Worm (Caenorhabditis elegans) whole organism, young adult: ENCODE data around the gene catp-2.

Experiments
- B0261.1 ChIP-seq: sonication (generic microtip); optimal IDR thresholded peaks from 2 replicates; lab custom pipeline; 2016; ENCODE audit warnings: mild to moderate bottlenecking, missing genetic modification characterization, moderate library complexity, missing compliant biosample characterization
- C06A6.2 ChIP-seq: fragments of 200-800 bp; sonication (Bioruptor generic); conservative IDR thresholded peaks from 2 replicates; pipeline ENCODE4 v1.3.6; 2022; ENCODE audit warnings: missing genetic modification characterization, missing compliant biosample characterization
- C17E4.6 ChIP-seq: fragments of 200-800 bp; sonication (Bioruptor generic); IDR thresholded peaks from 2 replicates; pipeline ENCODE4 v1.3.6; 2022; ENCODE audit warnings: missing genetic modification reagents, missing genetic modification characterization, missing compliant biosample characterization
- D2030.7 ChIP-seq: fragments of 200-800 bp; sonication (Bioruptor generic); IDR thresholded peaks from 2 replicates; pipeline ENCODE4 v1.3.6; 2022; ENCODE audit warnings: missing genetic modification reagents, missing genetic modification characterization, missing compliant biosample characterization
- F10E7.11 ChIP-seq: sonication (generic microtip); optimal IDR thresholded peaks from 2 replicates; lab custom pipeline; 2017; ENCODE audit warnings: mild to moderate bottlenecking, missing genetic modification characterization, moderate library complexity, missing compliant biosample characterization
- F23B12.7 ChIP-seq: sonication (generic microtip); optimal IDR thresholded peaks from 2 replicates; lab custom pipeline; 2017; ENCODE audit warnings: missing genetic modification characterization, mild to moderate bottlenecking, missing compliant biosample characterization, antibody characterized with exemption, moderate library complexity; ENCODE audit not compliant: insufficient read depth
- F33H1.4 ChIP-seq: fragments of 200-800 bp; sonication (Bioruptor generic); IDR thresholded peaks from 2 replicates; pipeline ENCODE4 v1.3.6; 2022; ENCODE audit warnings: missing genetic modification reagents, missing genetic modification characterization, missing compliant biosample characterization
- F57A8.1 ChIP-seq: fragments of 200-800 bp; sonication (Bioruptor generic); optimal IDR thresholded peaks from 2 replicates; lab custom pipeline; 2018; ENCODE audit warnings: mild to moderate bottlenecking, missing genetic modification characterization, moderate library complexity, missing compliant biosample characterization
- T07F8.4 ChIP-seq: sonication (generic microtip); optimal IDR thresholded peaks from 2 replicates; lab custom pipeline; 2016; ENCODE audit warnings: mild to moderate bottlenecking, missing genetic modification characterization, moderate library complexity, missing compliant biosample characterization
- T26A5.8 ChIP-seq: sonication (generic microtip); optimal IDR thresholded peaks from 2 replicates; lab custom pipeline; 2016; ENCODE audit warnings: missing genetic modification characterization, missing compliant biosample characterization
- Y53G8AR.9 ChIP-seq: fragments of 200-800 bp; sonication (Bioruptor generic); conservative IDR thresholded peaks from 2 replicates; pipeline ENCODE4 v1.3.6; 2022; ENCODE audit warnings: missing genetic modification reagents, missing genetic modification characterization, missing compliant biosample characterization
- Y79H2A.3 ChIP-seq: fragments of 200-800 bp; sonication (Bioruptor generic); conservative IDR thresholded peaks from 2 replicates; pipeline ENCODE4 v1.3.6; 2022; ENCODE audit warnings: missing genetic modification reagents, missing genetic modification characterization, missing compliant biosample characterization
- Y95B8A.8 ChIP-seq: fragments of 200-800 bp; sonication (Bioruptor generic); IDR thresholded peaks from 2 replicates; pipeline ENCODE4 v1.3.6; 2022; ENCODE audit warnings: missing genetic modification reagents, missing genetic modification characterization, missing compliant biosample characterization
- aptf-2 ChIP-seq: fragments of 200-800 bp; sonication (Bioruptor generic); conservative IDR thresholded peaks from 2 replicates; pipeline ENCODE4 v1.3.6; 2022; ENCODE audit warnings: missing genetic modification reagents, missing genetic modification characterization, missing compliant biosample characterization
- aptf-3 ChIP-seq: fragments of 200-800 bp; sonication (Bioruptor generic); IDR thresholded peaks from 2 replicates; pipeline ENCODE4 v1.3.6; 2022; ENCODE audit warnings: missing genetic modification characterization, missing compliant biosample characterization
- athp-1 ChIP-seq: sonication (generic microtip); optimal IDR thresholded peaks from 2 replicates; lab custom pipeline; 2017; ENCODE audit warnings: mild to moderate bottlenecking, missing genetic modification characterization, missing compliant biosample characterization
- attf-6 ChIP-seq: fragments of 200-800 bp; sonication (Bioruptor generic); IDR thresholded peaks from 2 replicates; pipeline ENCODE4 v1.3.6; 2022; ENCODE audit warnings: missing genetic modification reagents, missing genetic modification characterization, missing compliant biosample characterization
- bed-1 ChIP-seq: fragments of 200-800 bp; sonication (Bioruptor generic); IDR thresholded peaks from 2 replicates; pipeline ENCODE4 v1.3.6; 2022; ENCODE audit warnings: missing genetic modification reagents, missing genetic modification characterization, missing compliant biosample characterization
- ceh-100 ChIP-seq: fragments of 200-800 bp; sonication (Bioruptor generic); IDR thresholded peaks from 2 replicates; pipeline ENCODE4 v1.3.6; 2022; ENCODE audit warnings: missing genetic modification reagents, missing genetic modification characterization, missing compliant biosample characterization
- ceh-27 ChIP-seq: fragments of 200-800 bp; sonication (Bioruptor generic); optimal IDR thresholded peaks from 2 replicates; lab custom pipeline; 2018; ENCODE audit warnings: mild to moderate bottlenecking, missing genetic modification characterization, moderate library complexity, missing compliant biosample characterization
- ceh-40 ChIP-seq: fragments of 200-800 bp; sonication (Bioruptor generic); IDR thresholded peaks from 2 replicates; pipeline ENCODE4 v1.3.6; 2022; ENCODE audit warnings: missing genetic modification characterization, missing compliant biosample characterization
- ceh-91 ChIP-seq: fragments of 200-800 bp; sonication (Bioruptor generic); IDR thresholded peaks from 2 replicates; pipeline ENCODE4 v1.3.6; 2022; ENCODE audit warnings: missing genetic modification reagents, missing genetic modification characterization, missing compliant biosample characterization
- die-1 ChIP-seq: sonication (generic microtip); optimal IDR thresholded peaks from 2 replicates; lab custom pipeline; 2016; ENCODE audit warnings: missing genotype, mild to moderate bottlenecking, missing genetic modification characterization, missing compliant biosample characterization
- dox-1 ChIP-seq: fragments of 200-800 bp; sonication (Bioruptor generic); IDR thresholded peaks from 2 replicates; pipeline ENCODE4 v1.3.6; 2022; ENCODE audit warnings: missing genetic modification reagents, missing genetic modification characterization, missing compliant biosample characterization
- dpl-1 ChIP-seq: fragments of 150-350 bp; optimal IDR thresholded peaks from 2 replicates; lab custom pipeline; 2014; ENCODE audit warnings: missing biosample characterization, missing genetic modification reagents, missing genetic modification characterization
- egl-18 ChIP-seq: fragments of 200-800 bp; sonication (Bioruptor generic); IDR thresholded peaks from 2 replicates; pipeline ENCODE4 v1.3.6; 2022; ENCODE audit warnings: missing genetic modification reagents, missing genetic modification characterization, missing compliant biosample characterization
- egrh-3 ChIP-seq: fragments of 200-800 bp; sonication (Bioruptor generic); IDR thresholded peaks from 2 replicates; pipeline ENCODE4 v1.3.6; 2022; ENCODE audit warnings: missing genetic modification reagents, missing genetic modification characterization, missing compliant biosample characterization
- him-1 ChIP-seq: sonication (generic microtip); optimal IDR thresholded peaks from 2 replicates; lab custom pipeline; 2016; ENCODE audit warnings: missing genotype, missing genetic modification reagents, missing genetic modification characterization, missing compliant biosample characterization
- hmg-1.2 ChIP-seq: fragments of 200-800 bp; sonication (Bioruptor generic); IDR thresholded peaks from 2 replicates; pipeline ENCODE4 v1.3.6; 2022; ENCODE audit warnings: missing genetic modification reagents, missing genetic modification characterization, missing compliant biosample characterization
- hmg-20 ChIP-seq: fragments of 200-800 bp; sonication (Bioruptor generic); IDR thresholded peaks from 2 replicates; pipeline ENCODE4 v1.3.6; 2022; ENCODE audit warnings: missing genetic modification reagents, missing genetic modification characterization, missing compliant biosample characterization
- lin-26 ChIP-seq: fragments of 200-800 bp; sonication (Bioruptor generic); IDR thresholded peaks from 2 replicates; pipeline ENCODE4 v1.3.6; 2022; ENCODE audit warnings: missing genetic modification reagents, missing genetic modification characterization, missing compliant biosample characterization
- lin-54 ChIP-seq: fragments of 200-800 bp; sonication (Bioruptor generic); optimal IDR thresholded peaks from 2 replicates; lab custom pipeline; 2018; ENCODE audit warnings: mild to moderate bottlenecking, missing genetic modification characterization, missing compliant biosample characterization
- lir-1 ChIP-seq: fragments of 200-800 bp; sonication (Bioruptor generic); conservative IDR thresholded peaks from 2 replicates; pipeline ENCODE4 v1.3.6; 2022; ENCODE audit warnings: missing genetic modification reagents, missing genetic modification characterization, missing compliant biosample characterization
- madf-3 ChIP-seq: fragments of 200-800 bp; sonication (Bioruptor generic); IDR thresholded peaks from 2 replicates; pipeline ENCODE4 v1.3.6; 2022; ENCODE audit warnings: missing genetic modification reagents, missing genetic modification characterization, missing compliant biosample characterization
- mcd-1 ChIP-seq: fragments of 200-800 bp; sonication (Bioruptor generic); IDR thresholded peaks from 2 replicates; pipeline ENCODE4 v1.3.6; 2022; ENCODE audit warnings: missing genetic modification reagents, missing genetic modification characterization, missing compliant biosample characterization
- mel-28 ChIP-seq: sonication (generic microtip); optimal IDR thresholded peaks from 2 replicates; lab custom pipeline; 2016; ENCODE audit warnings: borderline replicate concordance, mild to moderate bottlenecking, missing genetic modification characterization, missing compliant biosample characterization
- rpc-1 ChIP-seq, 2 experiments: fragments of 150-350 bp in 1 of 2; sonication (generic microtip) in 1 of 2; optimal IDR thresholded peaks; 2 replicates each; lab custom pipeline; 2014 to 2018; ENCODE audit warnings: missing biosample characterization in 1 of 2, missing genetic modification characterization in 1 of 2, missing genetic modification reagents in 1 of 2, missing genotype in 1 of 2
- sdz-38 ChIP-seq: sonication (generic microtip); optimal IDR thresholded peaks from 2 replicates; lab custom pipeline; 2016; ENCODE audit warnings: missing genotype, missing genetic modification characterization, missing compliant biosample characterization
- snpc-3.4 ChIP-seq: sonication (generic microtip); optimal IDR thresholded peaks from 2 replicates; lab custom pipeline; 2017; ENCODE audit warnings: missing genetic modification characterization, mild to moderate bottlenecking, missing compliant biosample characterization, antibody characterized with exemption, moderate library complexity, missing genotype, missing genetic modification reagents
- somi-1 ChIP-seq: fragments of 200-800 bp; sonication (Bioruptor generic); optimal IDR thresholded peaks from 2 replicates; lab custom pipeline; 2018; ENCODE audit warnings: mild to moderate bottlenecking, missing genetic modification characterization, missing compliant biosample characterization
- tbp1 ChIP-seq: fragments of 200-800 bp; sonication (Bioruptor generic); optimal IDR thresholded peaks from 2 replicates; lab custom pipeline; 2018; ENCODE audit warnings: mild to moderate bottlenecking, missing genetic modification characterization, missing compliant biosample characterization
- unc-130 ChIP-seq: sonication (generic microtip); optimal IDR thresholded peaks from 2 replicates; lab custom pipeline; 2016; ENCODE audit warnings: missing genetic modification reagents, missing genetic modification characterization, missing compliant biosample characterization
- unc-62 ChIP-seq: fragments of 150-350 bp; optimal IDR thresholded peaks from 2 replicates; lab custom pipeline; 2014; ENCODE audit warnings: missing biosample characterization, missing genetic modification reagents, missing genetic modification characterization
- ztf-25 ChIP-seq: fragments of 200-800 bp; sonication (Bioruptor generic); IDR thresholded peaks from 2 replicates; pipeline ENCODE4 v1.3.6; 2022; ENCODE audit warnings: missing genetic modification reagents, missing genetic modification characterization, missing compliant biosample characterization
- ztf-26 ChIP-seq: sonication (generic microtip); optimal IDR thresholded peaks from 2 replicates; lab custom pipeline; 2017; ENCODE audit warnings: missing genetic modification characterization, missing compliant biosample characterization
- ztf-3 ChIP-seq: fragments of 200-800 bp; sonication (Bioruptor generic); optimal IDR thresholded peaks from 2 replicates; lab custom pipeline; 2018; ENCODE audit warnings: mild to moderate bottlenecking, missing genetic modification characterization, missing compliant biosample characterization

catp-2 gene

ce11 chrV:4977539-4977938 lies 43.0 kb downstream of the catp-2 start:
- TF ChIP-seq ceh-27 = no peak
- TF ChIP-seq T07F8.4 (tag; lab: Kevin White, UChicago) = no peak
- TF ChIP-seq F10E7.11 = no peak
- TF ChIP-seq C17E4.6 = no peak
- TF ChIP-seq egl-18 (GFP tag; lab: Robert Waterston, UW) = no peak
- no peak for TF ChIP-seq somi-1
- TF ChIP-seq hmg-20 (GFP tag; lab: Robert Waterston, UW) = no peak
- no peak for TF ChIP-seq Y95B8A.8 (GFP tag; lab: Robert Waterston, UW)
- no peak for TF ChIP-seq ceh-91
- TF ChIP-seq B0261.1 = no peak
- TF ChIP-seq bed-1 (GFP tag; lab: Robert Waterston, UW) = no peak
- TF ChIP-seq aptf-3 (GFP tag; lab: Robert Waterston, UW) = no peak
- no peak for TF ChIP-seq dox-1 (GFP tag; lab: Robert Waterston, UW)
- no peak for TF ChIP-seq lin-54

- TF ChIP-seq ceh-100 (GFP tag; lab: Robert Waterston, UW) = no peak
- no peak for TF ChIP-seq rpc-1 (optimal IDR thresholded peaks at IDR 0.05; lab: Kevin White, UChicago)
- TF ChIP-seq rpc-1 (tag; optimal IDR thresholded peaks at IDR 0.05; lab: Kevin White, UChicago) = no peak
- TF ChIP-seq lin-54 = no peak
- no peak for TF ChIP-seq C17E4.6
- no peak for TF ChIP-seq hmg-1.2
- no peak for TF ChIP-seq unc-62 (GFP tag; lab: Kevin White, UChicago)
- TF ChIP-seq mcd-1 (GFP tag; lab: Robert Waterston, UW) = no peak
- TF ChIP-seq aptf-2 = no peak
- no peak for TF ChIP-seq lin-26 (GFP tag; lab: Robert Waterston, UW)
- TF ChIP-seq snpc-3.4 (tag; lab: Kevin White, UChicago) = no peak
- no peak for TF ChIP-seq F23B12.7 (tag; lab: Kevin White, UChicago)
- no peak for TF ChIP-seq C06A6.2 (GFP tag; lab: Robert Waterston, UW)
- no peak for TF ChIP-seq F57A8.1 (GFP tag; lab: Kevin White, UChicago)
- TF ChIP-seq lir-1 (GFP tag; lab: Robert Waterston, UW) = no peak
- TF ChIP-seq T26A5.8 = no peak
- no peak for TF ChIP-seq madf-3 (GFP tag; lab: Robert Waterston, UW)
- no peak for TF ChIP-seq ztf-3 (GFP tag; lab: Kevin White, UChicago)
Measured at ce11 chrV:4979060-4979459, 44.6 kb downstream of the catp-2 start, which contains the start of gene srsx-11. Gene srsx-11, minus strand, starts transcription at chrV:4979160.

- TF ChIP-seq lin-26 (GFP tag; lab: Robert Waterston, UW) (no peak), ceh-40 (GFP tag; lab: Robert Waterston, UW) (no peak), Y79H2A.3 (no peak), T07F8.4 (tag; lab: Kevin White, UChicago) (no peak), dpl-1 (no peak), ztf-26 (tag; lab: Kevin White, UChicago) (no peak)
Measured at ce11 chrV:4980094-4980493, 45.6 kb downstream of the catp-2 start.

- TF ChIP-seq die-1 (no peak), F10E7.11 (no peak), egrh-3 (no peak), ztf-25 (GFP tag; lab: Robert Waterston, UW) (no peak), mel-28 (tag; lab: Kevin White, UChicago) (no peak), tbp1 (GFP tag; lab: Kevin White, UChicago) (no peak), unc-130 (GFP tag; lab: Kevin White, UChicago) (no peak), attf-6 (GFP tag; lab: Robert Waterston, UW) (no peak), Y53G8AR.9 (GFP tag; lab: Robert Waterston, UW) (no peak), hmg-20 (GFP tag; lab: Robert Waterston, UW) (no peak), sdz-38 (tag; lab: Kevin White, UChicago) (no peak), athp-1 (tag; lab: Kevin White, UChicago) (no peak), dpl-1 (no peak), him-1 (tag; lab: Kevin White, UChicago) (no peak), D2030.7 (GFP tag; lab: Robert Waterston, UW) (no peak), F33H1.4 (GFP tag; lab: Robert Waterston, UW) (no peak), ceh-27 (no peak)
Measured at ce11 chrV:4980873-4981272, 46.4 kb downstream of the catp-2 start, which contains the start of gene srsx-12. Gene srsx-12, minus strand, starts transcription at chrV:4980973.
